Fruit fly (Drosophila melanogaster): ENCODE data around the gene CG5435.

- TF ChIP-seq CG11762 (GFP tag; optimal IDR thresholded peaks at IDR 0.05; ENCODE audit: insufficient read depth) (no peak), Ets96B (tag; optimal IDR thresholded peaks at IDR 0.05) (no peak), CG16779 (tag; optimal IDR thresholded peaks at IDR 0.05) (no peak), spab (GFP tag; optimal IDR thresholded peaks at IDR 0.05) (no peak), acj6 (GFP tag; optimal IDR thresholded peaks at IDR 0.05) (peak; percentile 11), svp (GFP tag) (peak; percentile 73), Hr38 (GFP tag; optimal IDR thresholded peaks at IDR 0.05) (no peak)
Observed at dm6 chr2L:12415485-12416137, 15.1 kb downstream of the CG5435 start.
